Worm (Caenorhabditis elegans) whole organism, midembryonic: Measurements from ENCODE around the gene fbxb-54.

Source experiments
- T22C8.4 ChIP-seq: fragments of 200-800 bp; sonication (Bioruptor generic); IDR thresholded peaks from 2 replicates; pipeline ENCODE4 v1.3.6; 2022; ENCODE audit warnings: missing genetic modification characterization, missing compliant biosample characterization
- cog-1 ChIP-seq: sonication (generic microtip); optimal IDR thresholded peaks from 2 replicates; lab custom pipeline; 2016; ENCODE audit warnings: missing genetic modification characterization, missing compliant biosample characterization
- flt-1 ChIP-seq: fragments of 200-800 bp; sonication (Bioruptor generic); IDR thresholded peaks from 2 replicates; pipeline ENCODE4 v1.3.6; 2022; ENCODE audit warnings: missing genetic modification characterization, missing compliant biosample characterization
- klf-2 ChIP-seq: fragments of 200-800 bp; sonication (Bioruptor generic); conservative IDR thresholded peaks from 2 replicates; pipeline ENCODE4 v1.3.6; 2022; ENCODE audit warnings: missing genetic modification reagents, missing genetic modification characterization, missing compliant biosample characterization
- med-1 ChIP-seq: sonication (generic microtip); optimal IDR thresholded peaks from 2 replicates; lab custom pipeline; 2017; ENCODE audit warnings: missing genetic modification characterization, mild to moderate bottlenecking, missing compliant biosample characterization, antibody characterized with exemption, missing genetic modification reagents; ENCODE audit not compliant: insufficient read depth
- ref-1 ChIP-seq: fragments of 200-800 bp; sonication (Bioruptor generic); conservative IDR thresholded peaks from 2 replicates; pipeline ENCODE4 v1.3.6; 2022; ENCODE audit warnings: missing genetic modification reagents, missing genetic modification characterization, missing compliant biosample characterization
- tab-1 ChIP-seq: fragments of 200-800 bp; sonication (Bioruptor generic); IDR thresholded peaks from 2 replicates; pipeline ENCODE4 v1.3.6; 2022; ENCODE audit warnings: missing genetic modification characterization, missing compliant biosample characterization
- ztf-23 ChIP-seq: fragments of 200-800 bp; sonication (Bioruptor generic); IDR thresholded peaks from 2 replicates; pipeline ENCODE4 v1.3.6; 2022; ENCODE audit warnings: missing genetic modification reagents, missing genetic modification characterization, missing compliant biosample characterization
- ztf-29 ChIP-seq: fragments of 200-800 bp; sonication (Bioruptor generic); IDR thresholded peaks from 2 replicates; pipeline ENCODE4 v1.3.6; 2022; ENCODE audit warnings: missing genetic modification reagents, missing genetic modification characterization, missing compliant biosample characterization

The fbxb-54 gene

ce11 chrII:1584140-1584539, 28.0 kb upstream of the fbxb-54 start, which contains the start of gene clec-21:
TSS of gene clec-21 (minus strand) at chrII:1584240.
- TF ChIP-seq flt-1, result no peak
- TF ChIP-seq T22C8.4 (GFP tag; lab: Robert Waterston, UW), result no peak
- no peak for TF ChIP-seq klf-2 (GFP tag; lab: Robert Waterston, UW)
- no peak for TF ChIP-seq ref-1 (GFP tag; lab: Robert Waterston, UW)

- no peak for TF ChIP-seq ref-1 (GFP tag; lab: Robert Waterston, UW)
- TF ChIP-seq klf-2 (GFP tag; lab: Robert Waterston, UW), result no peak
- TF ChIP-seq cog-1 (tag; lab: Kevin White, UChicago), result no peak
- TF ChIP-seq ztf-29 (GFP tag; lab: Robert Waterston, UW), result no peak
- no peak for TF ChIP-seq T22C8.4 (GFP tag; lab: Robert Waterston, UW)
- TF ChIP-seq ztf-23 (GFP tag; lab: Robert Waterston, UW), result no peak
- no peak for TF ChIP-seq flt-1
- no peak for TF ChIP-seq med-1
- no peak for TF ChIP-seq tab-1 (GFP tag; lab: Robert Waterston, UW)
Observed at ce11 chrII:1579886-1580285, 23.8 kb upstream of the fbxb-54 start, which contains the start of gene math-38. TSS of gene math-38 (minus strand) at chrII:1579986.

- no peak for TF ChIP-seq ref-1 (GFP tag; lab: Robert Waterston, UW)
- TF ChIP-seq flt-1, result no peak
- no peak for TF ChIP-seq T22C8.4 (GFP tag; lab: Robert Waterston, UW)
- TF ChIP-seq med-1, result no peak
- TF ChIP-seq ztf-23 (GFP tag; lab: Robert Waterston, UW), result no peak
- TF ChIP-seq tab-1 (GFP tag; lab: Robert Waterston, UW), result no peak
Observed at ce11 chrII:1576772-1577171, 20.7 kb upstream of the fbxb-54 start.

- TF ChIP-seq cog-1 (tag; lab: Kevin White, UChicago) (no peak), flt-1 (no peak), ztf-29 (GFP tag; lab: Robert Waterston, UW) (no peak), tab-1 (GFP tag; lab: Robert Waterston, UW) (no peak)
Observed at ce11 chrII:1576030-1576429, 19.9 kb upstream of the fbxb-54 start, which contains the start of gene K05F6.10. TSS of gene K05F6.10 (minus strand) at chrII:1576130.

ce11 chrII:1571032-1571431, 14.9 kb upstream of the fbxb-54 start, which contains the start of gene fbxb-46:
TSS of gene fbxb-46 (minus strand) at chrII:1571132.
- no peak for TF ChIP-seq T22C8.4 (GFP tag; lab: Robert Waterston, UW)
- TF ChIP-seq ref-1 (GFP tag; lab: Robert Waterston, UW), result no peak
- no peak for TF ChIP-seq klf-2 (GFP tag; lab: Robert Waterston, UW)
- no peak for TF ChIP-seq ztf-23 (GFP tag; lab: Robert Waterston, UW)
- TF ChIP-seq flt-1, result no peak
- no peak for TF ChIP-seq med-1
- TF ChIP-seq cog-1 (tag; lab: Kevin White, UChicago), result no peak
- TF ChIP-seq ztf-29 (GFP tag; lab: Robert Waterston, UW), result no peak
- no peak for TF ChIP-seq tab-1 (GFP tag; lab: Robert Waterston, UW)

- TF ChIP-seq ref-1 (GFP tag; lab: Robert Waterston, UW) (no peak), tab-1 (GFP tag; lab: Robert Waterston, UW) (no peak), ztf-29 (GFP tag; lab: Robert Waterston, UW) (no peak), cog-1 (tag; lab: Kevin White, UChicago) (no peak), T22C8.4 (GFP tag; lab: Robert Waterston, UW) (no peak), klf-2 (GFP tag; lab: Robert Waterston, UW) (no peak), flt-1 (no peak), med-1 (no peak), ztf-23 (GFP tag; lab: Robert Waterston, UW) (no peak)
Observed at ce11 chrII:1568214-1568613, 12.1 kb upstream of the fbxb-54 start, which contains the start of gene fbxb-49. TSS of gene fbxb-49 (plus strand) at chrII:1568514.

ce11 chrII:1567646-1568045, 11.5 kb upstream of the fbxb-54 start, which contains the start of gene K05F6.8:
TSS of gene K05F6.8 (minus strand) at chrII:1567746.
- no peak for TF ChIP-seq ztf-23 (GFP tag; lab: Robert Waterston, UW)
- no peak for TF ChIP-seq cog-1 (tag; lab: Kevin White, UChicago)
- TF ChIP-seq flt-1, result no peak
- no peak for TF ChIP-seq T22C8.4 (GFP tag; lab: Robert Waterston, UW)
- no peak for TF ChIP-seq ref-1 (GFP tag; lab: Robert Waterston, UW)
- TF ChIP-seq ztf-29 (GFP tag; lab: Robert Waterston, UW), result no peak
- no peak for TF ChIP-seq tab-1 (GFP tag; lab: Robert Waterston, UW)
- TF ChIP-seq klf-2 (GFP tag; lab: Robert Waterston, UW), result no peak
- no peak for TF ChIP-seq med-1

ce11 chrII:1561863-1562262, 5.7 kb upstream of the fbxb-54 start, which contains the start of gene K05F6.14:
TSS of gene K05F6.14 (plus strand) at chrII:1562163.
- TF ChIP-seq med-1 (no peak), ztf-29 (GFP tag; lab: Robert Waterston, UW) (no peak), cog-1 (tag; lab: Kevin White, UChicago) (no peak), tab-1 (GFP tag; lab: Robert Waterston, UW) (no peak), T22C8.4 (GFP tag; lab: Robert Waterston, UW) (no peak), flt-1 (no peak), ztf-23 (GFP tag; lab: Robert Waterston, UW) (no peak)

ce11 chrII:1560839-1561238, 4.7 kb upstream of the fbxb-54 start:
- TF ChIP-seq ref-1 (GFP tag; lab: Robert Waterston, UW), result no peak
- no peak for TF ChIP-seq T22C8.4 (GFP tag; lab: Robert Waterston, UW)
- TF ChIP-seq ztf-29 (GFP tag; lab: Robert Waterston, UW), result no peak
- TF ChIP-seq med-1, result no peak
- no peak for TF ChIP-seq klf-2 (GFP tag; lab: Robert Waterston, UW)
- no peak for TF ChIP-seq cog-1 (tag; lab: Kevin White, UChicago)
- TF ChIP-seq ztf-23 (GFP tag; lab: Robert Waterston, UW), result no peak
- no peak for TF ChIP-seq tab-1 (GFP tag; lab: Robert Waterston, UW)
- TF ChIP-seq flt-1, result no peak

ce11 chrII:1550501-1550900, 5.6 kb downstream of the fbxb-54 start, which contains the start of the genes fbxb-52 and fbxb-51:
TSS of gene fbxb-52 (minus strand) at chrII:1550601.
TSS of gene fbxb-51 (plus strand) at chrII:1550712.
- TF ChIP-seq T22C8.4 (GFP tag; lab: Robert Waterston, UW) (no peak), ref-1 (GFP tag; lab: Robert Waterston, UW) (no peak), cog-1 (tag; lab: Kevin White, UChicago) (no peak), tab-1 (GFP tag; lab: Robert Waterston, UW) (no peak), ztf-23 (GFP tag; lab: Robert Waterston, UW) (no peak), ztf-29 (GFP tag; lab: Robert Waterston, UW) (no peak), flt-1 (no peak), klf-2 (GFP tag; lab: Robert Waterston, UW) (no peak)
